Fruit fly (Drosophila melanogaster) S2 (cell line): Measurements from ENCODE around the gene CG7896.

Experiments used
- CG8478 ChIP-seq: fragments of >200 bp; optimal IDR thresholded peaks from 2 replicates; lab custom pipeline; 2018
- CTCF ChIP-seq, 2 experiments: fragments of >200 bp; optimal IDR thresholded peaks; 2 replicates each; lab custom pipeline; 2018

dm6 chr3R:30036609-30037008, 53.4 kb downstream of the CG7896 start, which contains the start of gene ZIPIC:
- TF ChIP-seq CG8478 (no peak), CTCF (optimal IDR thresholded peaks at IDR 0.05; lab: Kevin White, UChicago) (no peak)
